Worm (Caenorhabditis elegans): ENCODE results near the gene pdcd-2.

pdcd-2 gene

ce11 chrIII:4434294-4434781 is 16.5 kb upstream of the pdcd-2 start, which contains the start of gene C28A5.1:
Gene C28A5.1 (minus strand): TSS chrIII:4434344.
- TF ChIP-seq tbx-2 (tag; optimal IDR thresholded peaks at IDR 0.05) (no peak), ceh-63 (GFP tag; optimal IDR thresholded peaks at IDR 0.05) (peak; percentile 27), nhr-85 (tag) (no peak), elt-3 (tag; optimal IDR thresholded peaks at IDR 0.05) (no peak), snpc-4 (tag; optimal IDR thresholded peaks at IDR 0.05) (no peak), ceh-90 (tag; optimal IDR thresholded peaks at IDR 0.05) (no peak), dpl-1 (GFP tag; optimal IDR thresholded peaks at IDR 0.05) (no peak)

ce11 chrIII:4429402-4429801 is 11.5 kb upstream of the pdcd-2 start, which contains the start of gene C28A5.6:
Gene C28A5.6 (minus strand): TSS chrIII:4429502.
- no peak for TF ChIP-seq aly-2 (tag; optimal IDR thresholded peaks at IDR 0.05)
- no peak for TF ChIP-seq mep-1 (tag; optimal IDR thresholded peaks at IDR 0.05)
- TF ChIP-seq unc-98 (GFP tag; IDR thresholded peaks at IDR 0.05): no peak
- TF ChIP-seq grh-1 (GFP tag; IDR thresholded peaks at IDR 0.05): no peak
- TF ChIP-seq sup-37 (GFP tag; optimal IDR thresholded peaks at IDR 0.05): no peak
- no peak for TF ChIP-seq snpc-4 (tag; optimal IDR thresholded peaks at IDR 0.05)
- no peak for TF ChIP-seq lin-14 (GFP tag; optimal IDR thresholded peaks at IDR 0.05)
- no peak for TF ChIP-seq nhr-12 (tag; optimal IDR thresholded peaks at IDR 0.05)
- no peak for TF ChIP-seq lin-15B (tag; optimal IDR thresholded peaks at IDR 0.05)
- TF ChIP-seq nhr-11 (tag; optimal IDR thresholded peaks at IDR 0.05): no peak
- no peak for TF ChIP-seq hpl-2 (GFP tag; optimal IDR thresholded peaks at IDR 0.05)
- TF ChIP-seq fkh-8 (tag; optimal IDR thresholded peaks at IDR 0.05): no peak
- TF ChIP-seq mdl-1 (tag; optimal IDR thresholded peaks at IDR 0.05): no peak
- no peak for TF ChIP-seq aha-1 (tag; optimal IDR thresholded peaks at IDR 0.05)
- TF ChIP-seq ama-1 (optimal IDR thresholded peaks at IDR 0.05): no peak
- TF ChIP-seq nhr-85 (tag): no peak
- no peak for TF ChIP-seq tlp-1 (tag; optimal IDR thresholded peaks at IDR 0.05)

- TF ChIP-seq Y116A8C.19 (tag; optimal IDR thresholded peaks at IDR 0.05; ENCODE audit: borderline replicate concordance) (no peak), fkh-8 (tag; optimal IDR thresholded peaks at IDR 0.05) (no peak), nhr-28 (tag; optimal IDR thresholded peaks at IDR 0.05) (no peak), lsy-2 (tag; optimal IDR thresholded peaks at IDR 0.05) (no peak), snpc-4 (tag; optimal IDR thresholded peaks at IDR 0.05) (peak; percentile 22), nhr-47 (tag; optimal IDR thresholded peaks at IDR 0.05) (no peak), ces-1 (GFP tag; optimal IDR thresholded peaks at IDR 0.05) (no peak), ets-5 (GFP tag; IDR thresholded peaks at IDR 0.05) (no peak), rnt-1 (tag; optimal IDR thresholded peaks at IDR 0.05) (peak; percentile 28), ceh-90 (tag; optimal IDR thresholded peaks at IDR 0.05) (no peak), dpl-1 (GFP tag; optimal IDR thresholded peaks at IDR 0.05) (no peak), grh-1 (GFP tag; IDR thresholded peaks at IDR 0.05) (no peak), F16B12.6 (tag; optimal IDR thresholded peaks at IDR 0.05) (no peak), lin-35 (GFP tag; optimal IDR thresholded peaks at IDR 0.05) (peak in 1 of 2 experiments; percentile 13), efl-1 (optimal IDR thresholded peaks at IDR 0.05) (peak in 1 of 2 experiments; percentile 10), efl-1 (GFP tag; optimal IDR thresholded peaks at IDR 0.05 in 1 of 2) (peak in 1 of 2 experiments; percentile 63), mep-1 (tag; optimal IDR thresholded peaks at IDR 0.05) (no peak), efl-3 (GFP tag; optimal IDR thresholded peaks at IDR 0.05) (no peak), jun-1 (tag; optimal IDR thresholded peaks at IDR 0.05) (no peak), nhr-237 (tag; optimal IDR thresholded peaks at IDR 0.05) (no peak), aly-2 (tag; optimal IDR thresholded peaks at IDR 0.05) (no peak), egl-13 (tag; optimal IDR thresholded peaks at IDR 0.05) (no peak)
Observed at ce11 chrIII:4428797-4429196, 10.9 kb upstream of the pdcd-2 start.

DNA sequence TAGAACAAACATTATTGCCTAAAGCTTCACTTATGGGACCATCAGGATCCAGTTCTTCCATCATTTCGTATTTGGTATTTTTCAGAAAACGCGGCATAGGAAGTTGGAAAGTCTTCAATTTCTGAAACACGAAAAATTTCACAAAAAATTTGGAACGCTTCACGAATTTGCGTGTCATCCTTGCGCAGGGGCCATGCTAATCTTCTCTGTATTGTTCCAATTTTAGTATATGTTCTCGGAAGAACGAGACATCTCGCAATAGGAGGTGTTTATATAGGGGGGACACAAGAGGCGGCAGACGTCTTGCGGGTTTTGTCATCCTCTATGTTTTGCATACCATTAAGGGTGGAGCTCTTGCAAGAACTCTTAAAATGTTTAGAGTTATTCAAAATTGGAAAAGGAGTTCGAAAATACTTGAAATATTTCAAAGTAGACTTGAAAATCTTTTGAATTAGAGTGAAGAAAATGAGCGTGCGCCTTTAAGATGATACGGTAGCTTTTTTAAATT is 8.9 kb upstream of the pdcd-2 start:
- TF ChIP-seq nhr-47 (tag; optimal IDR thresholded peaks at IDR 0.05) (peak; percentile 63), nhr-19 (GFP tag; conservative IDR thresholded peaks at IDR 0.05) (peak; percentile 86), unc-86 (tag; optimal IDR thresholded peaks at IDR 0.05) (peak; percentile 6), rnt-1 (tag; optimal IDR thresholded peaks at IDR 0.05) (peak; percentile 38), nhr-90 (tag; optimal IDR thresholded peaks at IDR 0.05; ENCODE audit: poor library complexity) (peak; percentile 27), ceh-88 (GFP tag; IDR thresholded peaks at IDR 0.05) (peak; percentile 35; the same call in 1 of the 2 replicates), snu-23 (GFP tag; optimal IDR thresholded peaks at IDR 0.05) (peak; percentile 23), mab-9 (GFP tag; IDR thresholded peaks at IDR 0.05) (peak; percentile 67), snpc-4 (tag; optimal IDR thresholded peaks at IDR 0.05) (peak; percentile 96), fkh-8 (tag; optimal IDR thresholded peaks at IDR 0.05) (peak; percentile 3), swsn-7 (tag; optimal IDR thresholded peaks at IDR 0.05) (peak; percentile 45), lsy-2 (tag; optimal IDR thresholded peaks at IDR 0.05) (peak in 1 of 2 experiments; percentile 21), elt-2 (tag; optimal IDR thresholded peaks at IDR 0.05) (peak; percentile 6), xbp-1 (tag; optimal IDR thresholded peaks at IDR 0.05) (peak; percentile 9), irx-1 (tag; optimal IDR thresholded peaks at IDR 0.05) (peak; percentile 19), isw-1 (GFP tag; IDR thresholded peaks at IDR 0.05) (0 out of 2 replicates have a peak, but pooled peaks have one; percentile 14)

Data from whole organism, L1 larva.